Fruit fly (Drosophila melanogaster) whole organism: ENCODE data around the gene SkpE.

Experiments used
- CG8478 ChIP-seq: fragments of >200 bp; optimal IDR thresholded peaks from 2 replicates; lab custom pipeline; 2018; ENCODE audit warnings: inconsistent platforms
- Dll ChIP-seq: fragments of >200 bp; optimal IDR thresholded peaks from 2 replicates; lab custom pipeline; 2017
- EcR ChIP-seq, 2 experiments: fragments of >200 bp; optimal IDR thresholded peaks; 2 replicates each; lab custom pipeline; 2017; ENCODE audit warnings: missing biosample characterization in 2 of 2, missing genetic modification characterization in 2 of 2, missing genetic modification reagents in 2 of 2
- pan ChIP-seq: fragments of >200 bp; optimal IDR thresholded peaks from 2 replicates; lab custom pipeline; 2017
- psq ChIP-seq: fragments of >200 bp; optimal IDR thresholded peaks from 2 replicates; lab custom pipeline; 2017
- usp ChIP-seq: fragments of >200 bp; optimal IDR thresholded peaks from 2 replicates; lab custom pipeline; 2017; ENCODE audit warnings: missing biosample characterization, missing genetic modification characterization, mixed read lengths

Gene SkpE

dm6 chrX:19792572-19792971 is 31.3 kb downstream of the SkpE start:
- TF ChIP-seq Dll (lab: Kevin White, UChicago) (no peak), psq (lab: Kevin White, UChicago) (no peak), EcR (GFP tag; optimal IDR thresholded peaks at IDR 0.05; lab: Kevin White, UChicago) (no peak), CG8478 (lab: Kevin White, UChicago) (no peak), pan (no peak), usp (GFP tag; lab: Kevin White, UChicago) (no peak)

DNA sequence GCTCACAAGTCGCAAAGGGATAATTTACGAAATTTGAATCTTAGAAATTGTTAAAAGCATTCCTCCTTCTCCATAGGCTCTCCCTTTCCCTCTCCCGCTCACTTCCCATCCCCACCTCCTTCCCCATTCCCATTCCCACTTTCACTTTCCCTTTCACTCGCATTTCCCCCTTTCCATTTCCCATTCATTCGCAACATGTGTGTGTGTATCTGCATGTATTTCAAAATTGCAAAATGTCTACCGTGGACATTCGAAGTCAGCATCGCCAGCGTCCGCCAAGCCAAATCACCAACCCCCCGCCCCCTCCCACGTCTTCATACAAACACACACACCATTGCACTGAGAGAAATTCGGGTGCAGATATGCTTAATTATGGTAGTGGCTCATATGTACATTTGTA is 32.0 kb downstream of the SkpE start:
- TF ChIP-seq pan (no peak), EcR (GFP tag; optimal IDR thresholded peaks at IDR 0.05; lab: Kevin White, UChicago) (no peak), usp (GFP tag; lab: Kevin White, UChicago) (no peak), CG8478 (lab: Kevin White, UChicago) (no peak), psq (lab: Kevin White, UChicago) (no peak), Dll (lab: Kevin White, UChicago) (no peak)

DNA sequence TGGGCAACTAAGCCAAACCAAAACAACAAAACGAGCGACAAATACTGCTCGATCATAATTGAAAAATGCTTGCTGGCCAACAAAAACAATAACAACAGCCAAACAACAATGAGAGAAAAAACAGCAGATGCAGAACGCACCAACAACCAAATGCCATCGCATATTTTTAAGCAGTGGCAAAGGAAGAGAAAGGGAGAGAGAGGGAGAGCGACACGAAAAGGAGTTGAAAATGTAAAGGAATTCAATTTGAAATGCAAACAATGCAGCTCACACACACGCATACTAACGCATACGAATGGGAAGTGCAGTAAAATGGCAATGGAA is 35.3 kb downstream of the SkpE start:
- TF ChIP-seq pan = no peak
- TF ChIP-seq Dll (lab: Kevin White, UChicago) = no peak
- TF ChIP-seq psq (lab: Kevin White, UChicago) = no peak
- no peak for TF ChIP-seq usp (GFP tag; lab: Kevin White, UChicago)
- no peak for TF ChIP-seq CG8478 (lab: Kevin White, UChicago)
- TF ChIP-seq EcR (GFP tag; optimal IDR thresholded peaks at IDR 0.05; lab: Kevin White, UChicago) = no peak

dm6 chrX:19787921-19788620 is 35.8 kb downstream of the SkpE start:
- TF ChIP-seq CG8478 (lab: Kevin White, UChicago) (no peak), pan (no peak)

dm6 chrX:19786823-19787222 is 37.1 kb downstream of the SkpE start:
- no peak for TF ChIP-seq Dll (lab: Kevin White, UChicago)
- TF ChIP-seq psq (lab: Kevin White, UChicago) = no peak
- TF ChIP-seq CG8478 (lab: Kevin White, UChicago) = no peak
- no peak for TF ChIP-seq EcR (GFP tag; optimal IDR thresholded peaks at IDR 0.05; lab: Kevin White, UChicago)
- TF ChIP-seq usp (GFP tag; lab: Kevin White, UChicago) = no peak
- no peak for TF ChIP-seq pan

DNA sequence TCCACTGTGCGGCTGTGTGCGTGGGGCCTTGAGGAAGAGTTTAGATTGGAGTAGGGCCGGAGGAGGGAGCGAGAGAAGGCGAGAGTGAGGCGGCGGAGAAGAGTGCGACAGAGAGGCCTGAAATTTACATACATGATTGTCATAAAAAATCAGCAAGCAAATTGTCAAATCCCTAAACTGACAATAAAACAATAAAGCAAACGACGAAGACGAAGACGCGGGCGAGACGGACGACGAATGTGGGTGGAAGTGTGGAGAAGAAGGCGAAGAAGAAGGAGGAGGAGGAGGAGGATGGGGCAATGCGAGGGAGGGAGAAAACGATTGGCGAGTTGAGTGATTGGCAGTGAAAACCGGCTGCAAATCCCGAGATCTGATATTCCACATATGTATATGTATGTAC is 38.5 kb downstream of the SkpE start:
- TF ChIP-seq pan = no peak
- no peak for TF ChIP-seq Dll (lab: Kevin White, UChicago)
- TF ChIP-seq psq (lab: Kevin White, UChicago) = no peak
- TF ChIP-seq usp (GFP tag; lab: Kevin White, UChicago) = no peak
- no peak for TF ChIP-seq CG8478 (lab: Kevin White, UChicago)

dm6 chrX:19784875-19785274 is 39.0 kb downstream of the SkpE start:
- TF ChIP-seq psq (lab: Kevin White, UChicago) (no peak), usp (GFP tag; lab: Kevin White, UChicago) (no peak), CG8478 (lab: Kevin White, UChicago) (no peak), pan (no peak), EcR (GFP tag; optimal IDR thresholded peaks at IDR 0.05; lab: Kevin White, UChicago) (no peak), Dll (lab: Kevin White, UChicago) (no peak)

DNA sequence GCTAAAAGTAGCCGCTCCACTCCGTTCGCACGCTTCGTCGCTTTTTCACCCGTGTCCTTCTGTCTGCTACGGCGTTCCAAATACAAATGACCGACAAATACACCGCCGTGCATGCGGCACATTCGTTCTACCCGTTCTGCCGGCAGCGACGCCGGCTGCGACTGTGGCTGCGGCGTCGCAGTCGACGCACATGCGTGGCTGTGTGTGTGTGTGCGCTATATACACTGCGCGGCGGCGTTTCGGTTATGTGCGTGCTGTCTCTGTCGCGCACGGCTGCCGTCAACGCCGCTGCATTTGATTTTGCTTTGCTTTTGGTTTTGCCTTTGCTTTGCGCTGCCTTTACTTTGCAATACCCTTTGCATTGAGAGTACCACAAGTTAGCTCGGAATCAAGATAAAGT is 40.4 kb downstream of the SkpE start, which contains the start of gene zld:
Gene zld, minus strand, starts transcription at position 92 of the 400 bp plus-strand sequence.
- no peak for TF ChIP-seq psq (lab: Kevin White, UChicago)
- no peak for TF ChIP-seq CG8478 (lab: Kevin White, UChicago)

DNA sequence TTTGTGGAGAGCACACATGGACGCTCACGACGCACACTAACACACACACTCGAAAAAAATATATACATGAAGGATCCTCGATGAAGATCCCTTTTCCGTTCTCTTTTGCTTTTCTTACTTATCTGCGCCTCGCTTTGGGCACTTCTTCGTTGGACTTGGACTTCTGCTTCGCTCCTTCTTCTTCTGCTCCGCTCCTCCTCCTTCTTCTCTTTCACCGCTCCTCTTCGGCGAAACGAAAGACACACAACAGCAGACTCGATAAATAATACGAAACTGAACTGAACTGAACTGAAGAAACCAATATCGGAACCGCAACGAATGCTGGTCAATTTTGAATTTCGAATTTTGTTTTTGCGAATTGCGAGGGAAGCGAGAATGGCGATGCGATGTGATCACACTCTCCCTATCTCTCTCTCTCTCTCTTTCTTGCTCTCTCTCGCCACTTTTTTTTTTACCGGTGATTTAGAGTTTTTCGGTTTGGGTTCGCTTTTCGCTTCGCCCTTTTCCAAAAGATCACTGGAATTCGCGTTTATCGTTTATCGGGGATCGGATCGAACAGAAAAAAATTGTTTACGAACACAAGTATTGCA is 41.0 kb downstream of the SkpE start:
- TF ChIP-seq Dll (lab: Kevin White, UChicago) (no peak), EcR (GFP tag; optimal IDR thresholded peaks at IDR 0.05; lab: Kevin White, UChicago) (no peak), CG8478 (lab: Kevin White, UChicago) (no peak), psq (lab: Kevin White, UChicago) (no peak)

dm6 chrX:19781861-19782260 is 42.0 kb downstream of the SkpE start:
- TF ChIP-seq pan = no peak
- TF ChIP-seq psq (lab: Kevin White, UChicago) = no peak
- no peak for TF ChIP-seq CG8478 (lab: Kevin White, UChicago)
- TF ChIP-seq usp (GFP tag; lab: Kevin White, UChicago) = no peak
- TF ChIP-seq Dll (lab: Kevin White, UChicago) = no peak
- no peak for TF ChIP-seq EcR (GFP tag; optimal IDR thresholded peaks at IDR 0.05; lab: Kevin White, UChicago)

dm6 chrX:19775055-19775645 is 48.7 kb downstream of the SkpE start:
- TF ChIP-seq EcR (GFP tag; optimal IDR thresholded peaks at IDR 0.05; lab: Kevin White, UChicago) = no peak
- no peak for TF ChIP-seq pan
- TF ChIP-seq usp (GFP tag; lab: Kevin White, UChicago) = no peak
- TF ChIP-seq CG8478 (lab: Kevin White, UChicago) = no peak
- no peak for TF ChIP-seq Dll (lab: Kevin White, UChicago)
- TF ChIP-seq psq (lab: Kevin White, UChicago) = no peak
